Fruit fly (Drosophila melanogaster) whole organism, prepupa: ENCODE data around the gene SWIP.

Experiments
- Blimp-1 ChIP-seq: fragments of 200-800 bp; sonication (Bioruptor generic); optimal IDR thresholded peaks from 3 replicates; lab custom pipeline; 2017; ENCODE audit warnings: missing biosample characterization, missing genetic modification characterization, mild to moderate bottlenecking, moderate library complexity, missing genetic modification reagents
- CG11294 ChIP-seq: fragments of 200-800 bp; sonication (Bioruptor generic); IDR thresholded peaks from 2 replicates; pipeline ENCODE4 v1.3.6; 2022; ENCODE audit warnings: missing biosample characterization, missing genetic modification characterization
- CG11762 ChIP-seq: fragments of 200-800 bp; sonication (Bioruptor generic); optimal IDR thresholded peaks from 3 replicates; lab custom pipeline; 2016; ENCODE audit warnings: missing biosample characterization, missing genetic modification characterization; ENCODE audit not compliant: insufficient read depth
- CG15336 ChIP-seq: fragments of 200-800 bp; sonication (Bioruptor generic); IDR thresholded peaks from 2 replicates; pipeline ENCODE4 v1.3.6; 2022; ENCODE audit warnings: missing biosample characterization, missing genetic modification characterization
- CG7368 ChIP-seq: fragments of 200-800 bp; sonication (Bioruptor generic); optimal IDR thresholded peaks from 3 replicates; lab custom pipeline; 2016; ENCODE audit warnings: missing biosample characterization, missing genetic modification characterization
- Smox ChIP-seq: fragments of 200-800 bp; sonication (Bioruptor generic); optimal IDR thresholded peaks from 3 replicates; lab custom pipeline; 2016; ENCODE audit warnings: missing biosample characterization, missing genetic modification characterization
- achi ChIP-seq: fragments of 200-800 bp; sonication (Bioruptor generic); optimal IDR thresholded peaks from 3 replicates; lab custom pipeline; 2016; ENCODE audit warnings: missing biosample characterization, missing genetic modification characterization
- eg ChIP-seq: fragments of 200-800 bp; sonication (Bioruptor generic); IDR thresholded peaks from 3 replicates; pipeline ENCODE4 v1.3.6; 2022; ENCODE audit warnings: missing biosample characterization, missing genetic modification characterization
- esn ChIP-seq: fragments of 200-800 bp; sonication (Bioruptor generic); optimal IDR thresholded peaks from 2 replicates; lab custom pipeline; 2016; ENCODE audit warnings: missing biosample characterization, mild to moderate bottlenecking, missing genetic modification characterization, moderate library complexity
- spab ChIP-seq: fragments of 200-800 bp; sonication (Bioruptor generic); optimal IDR thresholded peaks from 2 replicates; lab custom pipeline; 2017; ENCODE audit warnings: missing biosample characterization, mild to moderate bottlenecking, missing genetic modification characterization, missing genetic modification reagents

DNA sequence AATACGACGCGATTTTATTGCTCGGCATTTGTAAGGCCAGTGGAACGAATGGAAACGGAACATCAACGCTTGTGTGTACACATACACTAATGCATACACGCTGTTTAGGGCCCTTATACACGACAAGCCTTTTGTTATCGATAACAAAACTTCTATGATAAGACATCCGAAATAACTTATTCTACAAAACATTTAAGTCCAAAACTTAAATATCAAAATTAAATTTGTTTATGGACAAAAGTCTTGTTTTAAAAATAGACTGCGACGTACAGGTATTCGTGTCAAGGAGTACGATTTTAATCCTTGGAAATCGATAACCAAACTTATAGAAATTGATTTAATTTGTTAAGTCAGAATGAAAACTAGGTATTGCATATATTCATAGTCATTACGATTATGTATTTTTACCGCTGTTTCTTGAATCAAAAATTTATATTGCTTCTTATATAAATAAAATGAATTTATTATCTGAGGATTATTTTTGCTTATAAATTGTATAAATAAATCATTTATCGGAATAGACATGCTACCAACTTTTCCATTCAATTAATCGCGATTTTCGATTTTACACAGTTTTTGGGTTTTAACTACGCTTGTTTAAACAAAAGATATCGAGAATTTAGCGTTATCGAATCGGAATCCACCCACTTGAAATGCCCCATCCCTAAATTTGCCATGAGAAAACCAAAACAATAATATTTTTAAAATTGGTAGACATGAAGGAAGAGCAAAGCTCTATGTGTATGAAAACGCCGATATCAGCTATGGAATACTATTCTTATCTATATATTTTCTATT lies at the start of gene SWIP, which contains the start of gene CG9915:
- TF ChIP-seq CG15336 (no peak), spab (GFP tag; lab: Kevin White, UChicago) (no peak), CG11762 (no peak), esn (GFP tag; lab: Kevin White, UChicago) (peak; percentile 23), achi (no peak), CG7368 (GFP tag; lab: Kevin White, UChicago) (no peak), Smox (GFP tag; lab: Kevin White, UChicago) (no peak), Blimp-1 (GFP tag; lab: Kevin White, UChicago) (no peak), eg (GFP tag; lab: Robert Waterston, UW) (no peak), CG11294 (no peak)
